In genomic region chrX:2317480-2317879, ce11 we compare ENCODE assay signal across 5 worm cellular contexts.
TF ChIP-seq lines count a peak whose summit lies in the region.

No protein-coding gene starts in this region.

TF ChIP-seq in whole organism, L1 larva, 84 proteins besides CTCF, POLR2A, EP300 and RAD21 (continues in another document):
- peak; percentile 52 for TF ChIP-seq nhr-20 (tag; optimal IDR thresholded peaks at IDR 0.05; lab: Kevin White, UChicago)
- TF ChIP-seq swsn-7 (tag; optimal IDR thresholded peaks at IDR 0.05; lab: Kevin White, UChicago): no peak
- peak; percentile 12 for TF ChIP-seq lir-3 (tag; optimal IDR thresholded peaks at IDR 0.05; lab: Kevin White, UChicago; ENCODE audit: poor library complexity)
- TF ChIP-seq pax-3 (tag; optimal IDR thresholded peaks at IDR 0.05; lab: Kevin White, UChicago): no peak
- TF ChIP-seq rnt-1 (tag; optimal IDR thresholded peaks at IDR 0.05; lab: Kevin White, UChicago): no peak
- TF ChIP-seq nhr-84 (tag; optimal IDR thresholded peaks at IDR 0.05; lab: Kevin White, UChicago): no peak
- no peak for TF ChIP-seq aly-2 (tag; optimal IDR thresholded peaks at IDR 0.05; lab: Kevin White, UChicago)
- peak; percentile 2 for TF ChIP-seq C16A3.4 (tag; optimal IDR thresholded peaks at IDR 0.05; lab: Kevin White, UChicago)
- TF ChIP-seq blmp-1 (tag; optimal IDR thresholded peaks at IDR 0.05; lab: Kevin White, UChicago): no peak
- no peak for TF ChIP-seq hpl-2 (GFP tag; optimal IDR thresholded peaks at IDR 0.05; lab: Kevin White, UChicago)
- TF ChIP-seq unc-62 (GFP tag; optimal IDR thresholded peaks at IDR 0.05; lab: Kevin White, UChicago): no peak
- no peak for TF ChIP-seq dsc-1 (tag; optimal IDR thresholded peaks at IDR 0.05; lab: Kevin White, UChicago)
- TF ChIP-seq C34B4.2 (tag; optimal IDR thresholded peaks at IDR 0.05; lab: Kevin White, UChicago): no peak
- TF ChIP-seq egl-27 (tag; optimal IDR thresholded peaks at IDR 0.05; lab: Kevin White, UChicago): no peak
- no peak for TF ChIP-seq mab-9 (GFP tag; IDR thresholded peaks at IDR 0.05; lab: Robert Waterston, UW)
- TF ChIP-seq lin-35 (GFP tag; optimal IDR thresholded peaks at IDR 0.05; lab: Kevin White, UChicago): peak in 1 of 2 experiments; percentile 70
- no peak for TF ChIP-seq unc-86 (tag; optimal IDR thresholded peaks at IDR 0.05; lab: Kevin White, UChicago)
- TF ChIP-seq C04F5.9 (tag; optimal IDR thresholded peaks at IDR 0.05; lab: Kevin White, UChicago): no peak
- TF ChIP-seq nhr-85 (tag; lab: Kevin White, UChicago): peak; percentile 89

TF ChIP-seq in whole organism, L2 larva, 48 proteins besides CTCF, POLR2A, EP300 and RAD21:
- TF ChIP-seq nhr-23 (tag; optimal IDR thresholded peaks at IDR 0.05; lab: Kevin White, UChicago): no peak
- TF ChIP-seq nhr-237 (tag; optimal IDR thresholded peaks at IDR 0.05; lab: Kevin White, UChicago): no peak
- TF ChIP-seq ceh-82 (tag; optimal IDR thresholded peaks at IDR 0.05; lab: Kevin White, UChicago): no peak
- peak; percentile 34 for TF ChIP-seq crh-2 (tag; optimal IDR thresholded peaks at IDR 0.05; lab: Kevin White, UChicago)
- no peak for TF ChIP-seq elt-1 (tag; optimal IDR thresholded peaks at IDR 0.05; lab: Kevin White, UChicago)
- peak; percentile 14 for TF ChIP-seq sma-3 (GFP tag; optimal IDR thresholded peaks at IDR 0.05; lab: Kevin White, UChicago)
- TF ChIP-seq ztf-4 (tag; optimal IDR thresholded peaks at IDR 0.05; lab: Kevin White, UChicago): no peak
- TF ChIP-seq gmeb-1 (tag; optimal IDR thresholded peaks at IDR 0.05; lab: Kevin White, UChicago): peak; percentile 10
- TF ChIP-seq sma-9 (GFP tag; optimal IDR thresholded peaks at IDR 0.05; lab: Kevin White, UChicago): no peak
- no peak for TF ChIP-seq sma-9 (tag; optimal IDR thresholded peaks at IDR 0.05; lab: Kevin White, UChicago)
- no peak for TF ChIP-seq blmp-1 (tag; optimal IDR thresholded peaks at IDR 0.05; lab: Kevin White, UChicago; ENCODE audit: insufficient read depth)
- no peak for TF ChIP-seq nhr-6 (tag; optimal IDR thresholded peaks at IDR 0.05; lab: Kevin White, UChicago)
- peak; percentile 8 for TF ChIP-seq F13H6.1 (tag; optimal IDR thresholded peaks at IDR 0.05; lab: Kevin White, UChicago)
- no peak for TF ChIP-seq mab-5 (tag; optimal IDR thresholded peaks at IDR 0.05; lab: Kevin White, UChicago)
- TF ChIP-seq ztf-1 (GFP tag; conservative IDR thresholded peaks at IDR 0.05; lab: Robert Waterston, UW): no peak
- TF ChIP-seq lsy-2 (tag; optimal IDR thresholded peaks at IDR 0.05; lab: Kevin White, UChicago): no peak
- no peak for TF ChIP-seq lin-39 (tag; optimal IDR thresholded peaks at IDR 0.05; lab: Kevin White, UChicago)
- TF ChIP-seq nhr-129 (tag; optimal IDR thresholded peaks at IDR 0.05; lab: Kevin White, UChicago): peak; percentile 86

TF ChIP-seq in whole organism, L3 larva, 47 proteins besides CTCF, POLR2A, EP300 and RAD21:
- TF ChIP-seq eor-1 (tag; optimal IDR thresholded peaks at IDR 0.05; lab: Kevin White, UChicago) (no peak), lsy-12 (tag; optimal IDR thresholded peaks at IDR 0.05; lab: Kevin White, UChicago) (no peak), skn-1 (tag; optimal IDR thresholded peaks at IDR 0.05; lab: Kevin White, UChicago) (no peak), zag-1 (tag; optimal IDR thresholded peaks at IDR 0.05; lab: Kevin White, UChicago) (no peak), pha-4 (tag; optimal IDR thresholded peaks at IDR 0.05; lab: Kevin White, UChicago) (peak; percentile 73), sea-2 (GFP tag; optimal IDR thresholded peaks at IDR 0.05; lab: Kevin White, UChicago) (no peak)

TF ChIP-seq in whole organism, L4 larva, 104 proteins besides CTCF, POLR2A, EP300 and RAD21:
- TF ChIP-seq hlh-30 (tag; optimal IDR thresholded peaks at IDR 0.05; lab: Kevin White, UChicago; ENCODE audit: insufficient read depth) (peak; percentile 53), nhr-28 (tag; optimal IDR thresholded peaks at IDR 0.05; lab: Kevin White, UChicago) (peak; percentile 59), aha-1 (tag; lab: Kevin White, UChicago) (peak; percentile 34), vab-7 (GFP tag; IDR thresholded peaks at IDR 0.05; lab: Robert Waterston, UW) (no peak), nhr-77 (tag; optimal IDR thresholded peaks at IDR 0.05; lab: Kevin White, UChicago) (peak; percentile 30), fkh-10 (GFP tag; optimal IDR thresholded peaks at IDR 0.05; lab: Kevin White, UChicago) (no peak), daf-12 (tag; optimal IDR thresholded peaks at IDR 0.05; lab: Kevin White, UChicago) (no peak), dve-1 (tag; optimal IDR thresholded peaks at IDR 0.05; lab: Kevin White, UChicago; ENCODE audit: insufficient read depth) (peak; percentile 8), mxl-3 (GFP tag; optimal IDR thresholded peaks at IDR 0.05; lab: Kevin White, UChicago) (no peak), T20F7.1 (GFP tag; optimal IDR thresholded peaks at IDR 0.05; lab: Kevin White, UChicago) (no peak), daf-16 (GFP tag; optimal IDR thresholded peaks at IDR 0.05; lab: Kevin White, UChicago) (no peak), daf-16 (tag; optimal IDR thresholded peaks at IDR 0.05; lab: Kevin White, UChicago) (peak; percentile 99)

TF ChIP-seq in whole organism, young adult, 124 proteins besides CTCF, POLR2A, EP300 and RAD21:
- TF ChIP-seq nhr-120 (GFP tag; IDR thresholded peaks at IDR 0.05; lab: Robert Waterston, UW) (no peak), cebp-1 (GFP tag; IDR thresholded peaks at IDR 0.05; lab: Robert Waterston, UW) (no peak), cebp-1 (tag; optimal IDR thresholded peaks at IDR 0.05; lab: Kevin White, UChicago) (peak; percentile 64)
